Worm (Caenorhabditis elegans) whole organism, midembryonic: ENCODE data around the gene ani-1.

Experiments
- T22C8.4 ChIP-seq: fragments of 200-800 bp; sonication (Bioruptor generic); IDR thresholded peaks from 2 replicates; pipeline ENCODE4 v1.3.6; 2022; ENCODE audit warnings: missing genetic modification characterization, missing compliant biosample characterization
- cog-1 ChIP-seq: sonication (generic microtip); optimal IDR thresholded peaks from 2 replicates; lab custom pipeline; 2016; ENCODE audit warnings: missing genetic modification characterization, missing compliant biosample characterization
- flt-1 ChIP-seq: fragments of 200-800 bp; sonication (Bioruptor generic); IDR thresholded peaks from 2 replicates; pipeline ENCODE4 v1.3.6; 2022; ENCODE audit warnings: missing genetic modification characterization, missing compliant biosample characterization
- klf-2 ChIP-seq: fragments of 200-800 bp; sonication (Bioruptor generic); conservative IDR thresholded peaks from 2 replicates; pipeline ENCODE4 v1.3.6; 2022; ENCODE audit warnings: missing genetic modification reagents, missing genetic modification characterization, missing compliant biosample characterization
- med-1 ChIP-seq: sonication (generic microtip); optimal IDR thresholded peaks from 2 replicates; lab custom pipeline; 2017; ENCODE audit warnings: missing genetic modification characterization, mild to moderate bottlenecking, missing compliant biosample characterization, antibody characterized with exemption, missing genetic modification reagents; ENCODE audit not compliant: insufficient read depth
- ref-1 ChIP-seq: fragments of 200-800 bp; sonication (Bioruptor generic); conservative IDR thresholded peaks from 2 replicates; pipeline ENCODE4 v1.3.6; 2022; ENCODE audit warnings: missing genetic modification reagents, missing genetic modification characterization, missing compliant biosample characterization
- tab-1 ChIP-seq: fragments of 200-800 bp; sonication (Bioruptor generic); IDR thresholded peaks from 2 replicates; pipeline ENCODE4 v1.3.6; 2022; ENCODE audit warnings: missing genetic modification characterization, missing compliant biosample characterization
- ztf-23 ChIP-seq: fragments of 200-800 bp; sonication (Bioruptor generic); IDR thresholded peaks from 2 replicates; pipeline ENCODE4 v1.3.6; 2022; ENCODE audit warnings: missing genetic modification reagents, missing genetic modification characterization, missing compliant biosample characterization
- ztf-29 ChIP-seq: fragments of 200-800 bp; sonication (Bioruptor generic); IDR thresholded peaks from 2 replicates; pipeline ENCODE4 v1.3.6; 2022; ENCODE audit warnings: missing genetic modification reagents, missing genetic modification characterization, missing compliant biosample characterization

The ani-1 gene

DNA sequence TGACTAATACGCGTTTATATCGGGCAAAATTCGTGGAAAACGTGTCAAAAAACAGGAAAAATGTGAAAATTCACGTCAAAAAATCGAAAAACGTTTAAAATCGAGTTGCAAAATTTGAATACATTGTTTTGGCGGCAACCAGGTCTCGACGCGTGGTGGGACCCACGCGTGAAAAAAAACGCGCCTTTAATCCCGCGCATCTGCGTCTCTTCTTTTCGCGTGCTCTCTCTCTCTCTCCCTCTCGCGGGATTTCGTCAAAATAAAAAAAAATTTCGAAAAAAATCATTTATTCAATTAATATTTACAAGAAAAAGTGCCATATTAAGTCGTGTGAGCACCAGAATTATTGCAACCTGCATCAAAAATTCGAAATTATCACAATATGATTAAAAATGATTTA, at the start of gene ani-1:
ani-1 (minus strand) TSS at position 61 of the 400 bp plus-strand sequence.
- no peak for TF ChIP-seq tab-1
- TF ChIP-seq ztf-23 (GFP tag; lab: Robert Waterston, UW) = no peak
- TF ChIP-seq flt-1 (GFP tag; lab: Robert Waterston, UW) = no peak
- TF ChIP-seq cog-1 (tag; lab: Kevin White, UChicago) = no peak

DNA sequence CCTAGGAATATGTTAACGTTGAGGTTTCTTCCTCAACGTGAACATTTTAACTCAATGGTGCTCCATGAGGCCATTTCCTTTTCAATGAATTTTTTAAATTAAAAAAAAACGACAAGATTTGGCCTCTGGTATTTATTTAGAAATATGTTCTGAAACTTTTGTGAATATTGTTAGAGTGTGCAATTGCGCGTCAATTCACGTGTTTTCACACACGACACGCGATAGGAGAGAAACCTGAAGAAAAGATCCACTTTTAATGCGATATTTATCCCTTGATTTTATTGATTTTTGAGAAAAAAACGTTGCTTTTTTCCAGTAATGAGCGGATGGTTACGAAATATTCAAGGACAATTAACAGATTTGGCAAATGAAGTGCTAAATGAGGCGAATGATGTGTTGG, 46.1 kb upstream of the ani-1 start, which contains the start of gene sql-1:
sql-1 (plus strand) TSS at position 313 of the 400 bp plus-strand sequence.
- TF ChIP-seq klf-2 (GFP tag; lab: Robert Waterston, UW) = no peak
- TF ChIP-seq cog-1 (tag; lab: Kevin White, UChicago) = no peak
- TF ChIP-seq ztf-29 (GFP tag; lab: Robert Waterston, UW) = no peak
- TF ChIP-seq flt-1 (GFP tag; lab: Robert Waterston, UW) = no peak
- no peak for TF ChIP-seq ztf-23 (GFP tag; lab: Robert Waterston, UW)
- TF ChIP-seq ref-1 (GFP tag; lab: Robert Waterston, UW) = no peak
- no peak for TF ChIP-seq med-1
- TF ChIP-seq tab-1 = no peak
- TF ChIP-seq T22C8.4 (GFP tag; lab: Robert Waterston, UW) = no peak

DNA sequence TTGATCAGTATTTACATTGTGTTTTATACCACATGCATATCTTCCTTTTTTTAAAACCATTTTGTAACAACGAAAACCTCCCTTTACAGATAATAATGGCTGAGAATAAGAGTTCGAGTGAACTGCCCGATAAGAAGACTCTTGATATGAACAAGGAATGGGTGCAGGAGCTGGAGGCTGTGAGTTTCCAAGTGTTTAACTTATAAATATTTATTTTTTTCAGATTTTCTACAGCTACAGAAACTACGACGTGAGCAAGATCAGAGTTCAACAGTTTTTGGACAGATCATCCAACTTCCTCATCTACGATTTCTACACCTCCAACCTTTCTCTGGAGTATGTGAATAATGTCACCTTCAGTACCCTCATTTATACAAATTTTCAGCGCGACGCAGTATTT, 43.3 kb upstream of the ani-1 start, which contains the start of gene herd-1:
herd-1 (plus strand) TSS at position 90 of the 400 bp plus-strand sequence.
- no peak for TF ChIP-seq klf-2 (GFP tag; lab: Robert Waterston, UW)
- no peak for TF ChIP-seq ref-1 (GFP tag; lab: Robert Waterston, UW)
- no peak for TF ChIP-seq cog-1 (tag; lab: Kevin White, UChicago)
- no peak for TF ChIP-seq T22C8.4 (GFP tag; lab: Robert Waterston, UW)
- no peak for TF ChIP-seq ztf-23 (GFP tag; lab: Robert Waterston, UW)
- TF ChIP-seq tab-1 = no peak
- no peak for TF ChIP-seq flt-1 (GFP tag; lab: Robert Waterston, UW)
- no peak for TF ChIP-seq ztf-29 (GFP tag; lab: Robert Waterston, UW)
- TF ChIP-seq med-1 = no peak

DNA sequence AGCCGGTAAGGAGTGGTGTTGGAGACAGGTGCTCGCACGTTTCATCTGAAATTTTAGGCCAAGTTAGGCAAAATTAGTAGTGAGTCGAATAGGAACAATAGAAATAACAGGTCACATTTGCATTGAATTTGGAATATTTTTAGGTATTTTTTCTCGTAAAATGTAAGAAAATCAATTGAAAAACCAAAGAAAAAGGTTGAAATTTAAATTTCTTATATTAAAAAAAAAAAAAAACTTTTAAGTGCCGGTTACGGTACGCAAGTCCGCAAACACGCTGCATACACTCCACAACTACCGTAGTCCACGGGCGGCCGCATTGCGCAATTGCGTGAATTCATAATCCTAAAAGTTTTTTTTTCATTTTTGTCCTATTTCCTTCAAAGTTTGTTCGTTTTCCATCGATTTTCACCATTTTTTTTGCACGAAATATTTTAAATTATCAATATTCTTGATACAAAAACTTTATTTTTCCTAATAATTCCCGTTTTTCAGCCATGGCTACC, 42.5 kb upstream of the ani-1 start, which contains the start of the genes Y111B2A.1 and Y111B2A.2:
Y111B2A.1 (minus strand) TSS at position 51 of the 503 bp plus-strand sequence.
Y111B2A.2 (plus strand) TSS at position 493 of the 503 bp plus-strand sequence.
- TF ChIP-seq cog-1 (tag; lab: Kevin White, UChicago) (no peak), flt-1 (GFP tag; lab: Robert Waterston, UW) (no peak), ztf-29 (GFP tag; lab: Robert Waterston, UW) (no peak), tab-1 (no peak), ref-1 (GFP tag; lab: Robert Waterston, UW) (no peak), ztf-23 (GFP tag; lab: Robert Waterston, UW) (no peak), med-1 (no peak), T22C8.4 (GFP tag; lab: Robert Waterston, UW) (no peak), klf-2 (GFP tag; lab: Robert Waterston, UW) (no peak)

DNA sequence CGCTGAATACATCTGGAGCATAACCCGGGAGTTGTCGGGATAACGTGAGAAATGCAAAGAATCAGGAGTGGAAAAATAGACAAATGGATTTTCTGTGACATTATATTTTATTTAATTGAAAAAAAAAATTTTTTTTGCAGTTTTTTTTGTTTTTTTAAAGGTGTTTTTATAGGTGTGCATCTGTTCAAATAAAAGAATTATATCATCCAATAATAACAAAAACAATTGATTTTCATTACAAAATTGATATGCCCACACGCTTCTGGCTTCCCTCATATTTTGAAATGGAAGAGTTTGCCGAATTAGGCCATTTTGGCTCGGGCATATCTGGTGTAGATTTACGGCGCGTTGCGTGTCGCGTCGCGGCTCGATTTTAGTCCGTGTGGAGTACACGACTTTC, 38.8 kb upstream of the ani-1 start, which contains the start of gene Y49E10.25:
Y49E10.25 (minus strand) TSS at position 101 of the 400 bp plus-strand sequence.
- TF ChIP-seq flt-1 (GFP tag; lab: Robert Waterston, UW) = no peak
- TF ChIP-seq klf-2 (GFP tag; lab: Robert Waterston, UW) = no peak
- TF ChIP-seq tab-1 = no peak
- no peak for TF ChIP-seq T22C8.4 (GFP tag; lab: Robert Waterston, UW)
- TF ChIP-seq ztf-23 (GFP tag; lab: Robert Waterston, UW) = no peak
- no peak for TF ChIP-seq ref-1 (GFP tag; lab: Robert Waterston, UW)
- no peak for TF ChIP-seq cog-1 (tag; lab: Kevin White, UChicago)
- TF ChIP-seq ztf-29 (GFP tag; lab: Robert Waterston, UW) = no peak
- TF ChIP-seq med-1 = no peak

DNA sequence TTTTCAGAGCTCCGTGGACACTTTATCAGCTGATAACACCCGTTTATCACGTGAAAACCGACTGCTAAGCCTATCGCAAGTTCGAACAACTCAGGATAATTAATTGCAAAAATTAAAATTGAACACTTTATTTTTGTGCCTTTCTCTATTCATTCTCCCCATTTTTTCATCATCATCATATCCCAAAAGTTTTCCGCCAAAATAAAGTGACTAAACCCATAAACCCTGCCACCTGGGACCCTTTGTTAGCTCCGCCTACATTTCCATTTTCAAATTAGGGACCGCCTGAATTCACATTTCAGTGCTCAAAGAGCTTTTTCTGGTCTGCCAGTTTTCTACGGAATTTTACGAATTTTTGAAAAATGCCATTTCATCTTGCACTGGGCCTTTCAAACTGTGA, 31.3 kb upstream of the ani-1 start, which contains the start of gene arrd-16:
arrd-16 (plus strand) TSS at position 301 of the 400 bp plus-strand sequence.
- TF ChIP-seq ztf-23 (GFP tag; lab: Robert Waterston, UW) = no peak
- no peak for TF ChIP-seq cog-1 (tag; lab: Kevin White, UChicago)
- TF ChIP-seq ztf-29 (GFP tag; lab: Robert Waterston, UW) = no peak
- no peak for TF ChIP-seq ref-1 (GFP tag; lab: Robert Waterston, UW)
- no peak for TF ChIP-seq T22C8.4 (GFP tag; lab: Robert Waterston, UW)
- no peak for TF ChIP-seq med-1
- TF ChIP-seq klf-2 (GFP tag; lab: Robert Waterston, UW) = no peak
- TF ChIP-seq tab-1 = no peak
- TF ChIP-seq flt-1 (GFP tag; lab: Robert Waterston, UW) = no peak

DNA sequence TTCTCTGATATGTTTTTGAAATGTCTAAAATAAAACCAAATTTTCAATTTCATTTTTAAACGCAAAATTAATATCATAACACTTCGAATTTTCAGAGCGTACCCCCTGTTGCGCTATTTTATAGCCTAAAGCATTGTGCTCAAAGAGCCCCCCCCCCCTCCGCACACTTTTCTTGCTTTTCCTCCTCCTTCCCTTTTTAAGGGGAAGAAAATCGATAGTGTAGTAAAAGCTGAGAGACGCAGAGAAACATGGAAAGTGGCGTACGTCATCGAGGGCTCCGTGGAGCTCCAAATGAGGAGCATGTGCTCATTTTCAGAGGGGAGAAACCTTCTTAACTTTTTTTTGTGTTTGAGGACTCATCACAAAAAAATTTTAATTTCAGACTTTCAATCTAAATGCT, 19.3 kb upstream of the ani-1 start, which contains the start of gene cccp-1:
cccp-1 (plus strand) TSS at position 377 of the 400 bp plus-strand sequence.
- 0 out of 2 replicates have a peak, but pooled peaks have one; percentile 6 for TF ChIP-seq ztf-23 (GFP tag; lab: Robert Waterston, UW)
- no peak for TF ChIP-seq med-1
- peak; percentile 77; the same call in 1 of the 2 replicates for TF ChIP-seq T22C8.4 (GFP tag; lab: Robert Waterston, UW)

DNA sequence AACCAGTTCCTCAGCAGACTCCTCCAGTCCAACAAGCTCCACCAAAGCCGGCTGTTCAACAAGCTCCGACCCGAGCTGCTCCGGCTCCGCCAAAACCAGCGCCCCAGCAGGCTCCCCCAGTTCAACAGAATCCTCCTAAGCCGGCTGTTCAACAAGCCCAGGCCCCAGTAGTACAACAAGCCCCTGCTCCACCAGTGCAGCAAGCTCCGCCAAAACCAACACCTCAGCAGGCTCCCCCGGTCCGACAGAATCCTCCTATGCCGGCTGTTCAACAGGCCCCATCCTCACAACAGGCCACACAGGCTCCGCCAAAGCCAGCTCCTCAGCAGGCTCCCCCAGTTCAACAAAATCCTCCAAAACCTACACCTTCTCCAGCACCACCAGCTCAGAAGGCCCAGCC, 17.4 kb upstream of the ani-1 start:
- no peak for TF ChIP-seq tab-1
- no peak for TF ChIP-seq T22C8.4 (GFP tag; lab: Robert Waterston, UW)
- no peak for TF ChIP-seq ztf-23 (GFP tag; lab: Robert Waterston, UW)
- TF ChIP-seq ztf-29 (GFP tag; lab: Robert Waterston, UW) = no peak
- no peak for TF ChIP-seq klf-2 (GFP tag; lab: Robert Waterston, UW)
- TF ChIP-seq ref-1 (GFP tag; lab: Robert Waterston, UW) = no peak
- no peak for TF ChIP-seq med-1
- TF ChIP-seq cog-1 (tag; lab: Kevin White, UChicago) = no peak
- TF ChIP-seq flt-1 (GFP tag; lab: Robert Waterston, UW) = no peak

DNA sequence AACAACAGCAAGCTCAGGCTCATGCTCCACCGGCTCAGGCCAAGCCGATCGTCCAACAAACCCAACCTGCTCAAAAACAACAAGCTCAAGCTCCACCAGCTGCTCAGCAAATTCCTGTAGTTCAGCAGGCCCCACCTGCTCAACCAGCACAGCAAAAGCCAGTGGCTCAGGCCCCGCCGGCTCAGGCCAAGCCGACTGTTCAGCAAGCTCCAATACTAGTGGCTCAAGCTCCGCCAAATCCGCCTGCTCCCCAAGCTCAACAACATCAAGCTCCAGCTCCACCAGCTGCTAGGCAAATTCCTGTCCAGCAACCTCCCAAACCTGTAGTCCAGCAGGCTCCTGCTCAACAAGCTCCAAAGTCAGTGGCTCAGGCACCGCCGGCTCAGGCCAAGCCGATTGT, 16.6 kb upstream of the ani-1 start:
- TF ChIP-seq tab-1 (no peak), cog-1 (tag; lab: Kevin White, UChicago) (no peak), flt-1 (GFP tag; lab: Robert Waterston, UW) (no peak), T22C8.4 (GFP tag; lab: Robert Waterston, UW) (no peak), ztf-23 (GFP tag; lab: Robert Waterston, UW) (no peak), med-1 (no peak), klf-2 (GFP tag; lab: Robert Waterston, UW) (no peak), ztf-29 (GFP tag; lab: Robert Waterston, UW) (no peak), ref-1 (GFP tag; lab: Robert Waterston, UW) (no peak)
